Worm (Caenorhabditis elegans) whole organism, late embryonic: ENCODE measurements around the gene C31H1.1.

Source experiments
- C08G9.2 ChIP-seq: sonication (generic microtip); optimal IDR thresholded peaks from 2 replicates; lab custom pipeline; 2016; ENCODE audit warnings: mild to moderate bottlenecking, missing genetic modification characterization, moderate library complexity, missing compliant biosample characterization
- C38D4.7 ChIP-seq: fragments of 200-800 bp; sonication (Bioruptor generic); optimal IDR thresholded peaks from 2 replicates; lab custom pipeline; 2018; ENCODE audit warnings: mild to moderate bottlenecking, missing genetic modification characterization, moderate library complexity, missing compliant biosample characterization
- F13H6.1 ChIP-seq: sonication (generic microtip); optimal IDR thresholded peaks from 2 replicates; lab custom pipeline; 2016; ENCODE audit warnings: missing genetic modification characterization, missing compliant biosample characterization
- ahr-1 ChIP-seq: sonication (generic microtip); optimal IDR thresholded peaks from 2 replicates; lab custom pipeline; 2016; ENCODE audit warnings: missing genetic modification characterization, missing compliant biosample characterization
- ama-1 ChIP-seq: fragments of 150-350 bp; optimal IDR thresholded peaks from 2 replicates; lab custom pipeline; 2014
- ceh-18 ChIP-seq: sonication (generic microtip); optimal IDR thresholded peaks from 2 replicates; lab custom pipeline; 2016; ENCODE audit warnings: missing genetic modification characterization, missing compliant biosample characterization
- ceh-19 ChIP-seq: fragments of 200-800 bp; sonication (Bioruptor generic); optimal IDR thresholded peaks from 2 replicates; lab custom pipeline; 2018; ENCODE audit warnings: mild to moderate bottlenecking, missing genetic modification characterization, missing compliant biosample characterization
- ceh-24 ChIP-seq: sonication (generic microtip); optimal IDR thresholded peaks from 2 replicates; lab custom pipeline; 2016; ENCODE audit warnings: mild to moderate bottlenecking, missing genetic modification characterization, missing compliant biosample characterization
- ceh-31 ChIP-seq: sonication (generic microtip); optimal IDR thresholded peaks from 2 replicates; lab custom pipeline; 2016; ENCODE audit warnings: missing genetic modification characterization, missing compliant biosample characterization
- ceh-6 ChIP-seq: fragments of 200-800 bp; sonication (Bioruptor generic); optimal IDR thresholded peaks from 2 replicates; lab custom pipeline; 2018; ENCODE audit warnings: mild to moderate bottlenecking, missing genetic modification characterization, missing compliant biosample characterization
- ceh-9 ChIP-seq: sonication (generic microtip); optimal IDR thresholded peaks from 2 replicates; lab custom pipeline; 2016; ENCODE audit warnings: mild to moderate bottlenecking, missing genetic modification characterization, inconsistent platforms, missing compliant biosample characterization
- dmd-4 ChIP-seq: sonication (generic microtip); optimal IDR thresholded peaks from 2 replicates; lab custom pipeline; 2016; ENCODE audit warnings: borderline replicate concordance, missing genetic modification characterization, missing compliant biosample characterization
- elt-2 ChIP-seq: sonication (generic microtip); optimal IDR thresholded peaks from 2 replicates; lab custom pipeline; 2016; ENCODE audit warnings: missing genetic modification reagents, missing genetic modification characterization, missing compliant biosample characterization
- elt-4 ChIP-seq: sonication (generic microtip); optimal IDR thresholded peaks from 2 replicates; lab custom pipeline; 2016; ENCODE audit warnings: missing genetic modification characterization, missing compliant biosample characterization
- eyg-1 ChIP-seq: sonication (generic microtip); optimal IDR thresholded peaks from 2 replicates; lab custom pipeline; 2016; ENCODE audit warnings: missing genotype, missing genetic modification characterization, missing compliant biosample characterization
- hlh-13 ChIP-seq: fragments of 200-800 bp; sonication (Bioruptor generic); optimal IDR thresholded peaks from 2 replicates; lab custom pipeline; 2018; ENCODE audit warnings: mild to moderate bottlenecking, missing genetic modification characterization, missing compliant biosample characterization
- hlh-15 ChIP-seq: sonication (generic microtip); optimal IDR thresholded peaks from 2 replicates; lab custom pipeline; 2016; ENCODE audit warnings: missing genetic modification characterization, missing compliant biosample characterization
- hlh-30 ChIP-seq: sonication (generic microtip); optimal IDR thresholded peaks from 2 replicates; lab custom pipeline; 2017; ENCODE audit warnings: antibody characterized with exemption, missing genetic modification characterization, missing compliant biosample characterization; ENCODE audit not compliant: insufficient read depth
- hlh-8 ChIP-seq: sonication (generic microtip); optimal IDR thresholded peaks from 2 replicates; lab custom pipeline; 2016; ENCODE audit warnings: missing genotype, missing genetic modification characterization, missing compliant biosample characterization
- nfya-1 ChIP-seq: sonication (generic microtip); optimal IDR thresholded peaks from 2 replicates; lab custom pipeline; 2017; ENCODE audit warnings: missing genetic modification characterization, mild to moderate bottlenecking, missing compliant biosample characterization, antibody characterized with exemption, moderate library complexity
- nhr-11 ChIP-seq: fragments of 150-350 bp; optimal IDR thresholded peaks from 2 replicates; lab custom pipeline; 2014; ENCODE audit warnings: missing biosample characterization, missing genetic modification characterization
- pag-3 ChIP-seq: sonication (generic microtip); optimal IDR thresholded peaks from 2 replicates; lab custom pipeline; 2016; ENCODE audit warnings: missing compliant biosample characterization, missing genetic modification characterization, borderline replicate concordance
- pax-1 ChIP-seq: fragments of 150-350 bp; optimal IDR thresholded peaks from 2 replicates; lab custom pipeline; 2014; ENCODE audit warnings: missing biosample characterization, missing genetic modification characterization
- pros-1 ChIP-seq: fragments of 150-350 bp; optimal IDR thresholded peaks from 2 replicates; lab custom pipeline; 2014; ENCODE audit warnings: missing biosample characterization, missing genetic modification reagents, missing genetic modification characterization
- ref-2 ChIP-seq: sonication (generic microtip); optimal IDR thresholded peaks from 2 replicates; lab custom pipeline; 2016; ENCODE audit warnings: missing genetic modification characterization, missing compliant biosample characterization
- rnt-1 ChIP-seq: sonication (generic microtip); optimal IDR thresholded peaks from 2 replicates; lab custom pipeline; 2016; ENCODE audit warnings: missing genetic modification characterization, missing compliant biosample characterization
- sdc-2 ChIP-seq: sonication (generic microtip); optimal IDR thresholded peaks from 2 replicates; lab custom pipeline; 2016; ENCODE audit warnings: missing genotype, missing genetic modification characterization, missing compliant biosample characterization
- sox-2 ChIP-seq: fragments of 200-800 bp; sonication (Bioruptor generic); IDR thresholded peaks from 2 replicates; pipeline ENCODE4 v1.3.6; 2022; ENCODE audit warnings: missing genetic modification reagents, missing genetic modification characterization, missing compliant biosample characterization
- sox-4 ChIP-seq: sonication (generic microtip); optimal IDR thresholded peaks from 2 replicates; lab custom pipeline; 2017; ENCODE audit warnings: mild to moderate bottlenecking, missing genetic modification characterization, inconsistent platforms, missing compliant biosample characterization
- ttx-3 ChIP-seq: sonication (generic microtip); optimal IDR thresholded peaks from 2 replicates; lab custom pipeline; 2016; ENCODE audit warnings: missing genetic modification reagents, missing genetic modification characterization, missing compliant biosample characterization
- unc-3 ChIP-seq, 2 experiments: fragments of 200-800 bp in 1 of 2; sonication (Bioruptor generic) in 1 of 2; sonication (generic microtip) in 1 of 2; conservative IDR thresholded peaks in 1 of 2; optimal IDR thresholded peaks in 1 of 2; 2 replicates each; pipeline versions ENCODE4 v1.3.6 to Lab custom; 2016 to 2022; ENCODE audit warnings: missing compliant biosample characterization in 2 of 2, missing genetic modification characterization in 2 of 2, missing genetic modification reagents in 1 of 2
- unc-42 ChIP-seq: sonication (generic microtip); optimal IDR thresholded peaks from 2 replicates; lab custom pipeline; 2016; ENCODE audit warnings: missing genotype, missing genetic modification characterization, missing compliant biosample characterization
- unc-55 ChIP-seq: sonication (generic microtip); optimal IDR thresholded peaks from 2 replicates; lab custom pipeline; 2017; ENCODE audit warnings: missing biosample characterization, missing genetic modification reagents, missing genetic modification characterization

Gene C31H1.1

DNA sequence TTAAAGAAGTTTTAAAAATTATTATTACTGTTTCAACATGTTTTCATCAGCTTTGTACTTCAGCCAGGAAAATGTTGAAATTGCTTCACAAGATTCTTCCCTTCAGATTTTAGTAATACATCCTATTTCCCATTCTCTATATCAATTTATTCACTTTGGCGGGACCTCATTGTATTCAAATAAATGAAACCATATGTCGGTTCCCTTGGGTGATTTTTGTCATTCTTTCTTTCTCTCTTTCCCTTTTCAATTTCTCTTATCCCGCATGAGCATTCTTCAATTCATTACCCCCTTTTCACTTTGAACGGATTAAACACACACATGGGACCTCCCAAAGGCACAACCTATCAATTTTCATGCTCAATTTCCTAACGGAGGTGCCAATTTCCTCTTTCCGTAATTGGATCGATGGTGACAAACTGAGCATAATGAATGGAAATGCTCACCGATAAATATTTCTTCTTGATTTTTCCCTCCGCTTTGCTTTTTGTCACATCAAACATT lies 6.3 kb downstream of the C31H1.1 start:
- TF ChIP-seq unc-3 (GFP tag; conservative IDR thresholded peaks at IDR 0.05; lab: Robert Waterston, UW) (no peak), unc-3 (tag; optimal IDR thresholded peaks at IDR 0.05; lab: Kevin White, UChicago) (peak; percentile 19), ceh-6 (no peak), unc-42 (peak; percentile 75)
- TF ChIP-seq, all 69 proteins: peak for 2

DNA sequence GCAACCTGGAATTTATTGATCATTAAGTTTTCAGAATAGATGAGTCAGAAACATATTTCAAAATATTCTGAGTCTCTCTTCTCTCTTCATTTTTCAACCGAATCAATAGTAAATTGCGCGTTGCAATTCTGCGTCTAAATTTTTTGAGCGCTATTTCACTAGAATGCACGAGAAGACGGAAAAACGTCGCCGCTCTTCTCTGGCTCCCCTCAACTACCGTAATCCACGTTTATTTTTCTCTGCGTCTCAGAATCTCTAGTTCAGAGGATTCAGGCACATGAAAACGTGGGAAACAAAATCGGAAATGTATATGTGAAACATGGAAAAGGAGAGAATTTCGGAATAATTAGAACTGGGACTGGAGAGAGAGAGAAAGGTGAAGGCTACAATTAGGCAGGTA lies 8.2 kb downstream of the C31H1.1 start:
- TF ChIP-seq sox-2 (GFP tag; lab: Robert Waterston, UW) (no peak), ceh-19 (GFP tag; lab: Kevin White, UChicago) (no peak), unc-42 (peak; percentile 30), hlh-13 (GFP tag; lab: Kevin White, UChicago) (no peak), nfya-1 (tag; lab: Kevin White, UChicago) (peak; percentile 85), ceh-9 (tag; lab: Kevin White, UChicago) (no peak), unc-55 (peak; percentile 39)

DNA sequence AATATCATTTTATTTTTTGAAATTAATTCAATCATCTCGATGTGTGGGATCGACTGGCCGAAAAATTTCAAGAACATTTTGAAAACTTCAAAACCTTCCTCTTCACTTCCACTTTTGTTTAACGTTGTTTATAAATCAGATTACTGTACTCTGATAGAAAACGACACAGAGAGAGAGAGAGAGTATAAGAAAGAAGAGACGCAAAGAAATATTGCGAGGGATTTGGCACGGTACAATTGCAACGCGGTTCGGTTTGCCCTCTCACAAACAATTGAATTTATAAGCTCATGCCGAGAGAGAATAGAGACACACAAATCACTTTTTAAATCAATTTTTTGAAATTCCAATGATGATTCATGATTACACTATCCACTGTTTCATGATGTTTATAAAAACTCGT lies 9.1 kb downstream of the C31H1.1 start:
- TF ChIP-seq elt-4, result no peak
- TF ChIP-seq pax-1 (tag; lab: Kevin White, UChicago), result peak; percentile 96

DNA sequence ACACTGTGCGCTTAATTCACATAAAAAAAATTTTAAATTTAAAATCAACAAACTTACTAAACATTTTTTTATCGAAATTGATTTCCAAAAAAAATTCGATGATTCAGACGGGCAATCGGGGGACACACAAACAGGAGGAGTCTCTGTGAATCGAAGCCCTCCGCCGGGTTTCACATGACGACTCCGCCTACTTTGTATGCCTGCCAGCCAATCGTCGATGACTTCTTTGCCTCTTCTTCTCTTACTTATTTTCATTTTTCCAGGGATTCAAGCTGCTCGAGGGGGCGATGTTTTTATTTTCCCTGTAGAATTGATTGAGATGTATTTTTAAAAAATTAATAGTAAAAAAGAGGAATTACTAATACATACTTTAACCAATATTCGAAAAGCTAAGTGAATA lies 9.7 kb downstream of the C31H1.1 start, which contains the start of gene lntl-1:
TSS of gene lntl-1 (minus strand) at position 185 of the 400 bp plus-strand sequence.
- peak; percentile 85 for TF ChIP-seq nfya-1 (tag; lab: Kevin White, UChicago)
- TF ChIP-seq sox-4 (tag; lab: Kevin White, UChicago), result no peak

DNA sequence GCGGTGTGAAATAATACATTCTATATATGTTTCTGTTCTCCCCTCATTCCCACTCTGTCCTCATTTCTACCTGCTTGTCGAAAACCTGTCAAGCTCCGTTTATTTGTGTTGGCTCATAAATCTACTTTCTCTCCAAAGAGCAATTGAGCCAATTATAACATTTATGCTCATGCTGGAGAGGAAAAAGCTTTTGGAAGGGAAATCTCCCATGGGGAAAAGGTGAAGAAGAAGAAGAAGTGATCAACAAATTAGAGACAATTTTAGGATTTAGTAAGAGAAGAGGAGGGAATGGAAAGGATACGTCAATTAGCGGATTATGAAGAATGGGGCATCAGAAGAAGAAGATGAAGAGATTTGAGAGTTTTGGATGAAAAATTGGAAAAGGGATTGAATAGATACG lies 12.5 kb downstream of the C31H1.1 start:
- TF ChIP-seq ttx-3 (tag; lab: Kevin White, UChicago), result peak; percentile 17
- TF ChIP-seq unc-42, result peak; percentile 27
- TF ChIP-seq hlh-30 (tag; lab: Kevin White, UChicago), result no peak

DNA sequence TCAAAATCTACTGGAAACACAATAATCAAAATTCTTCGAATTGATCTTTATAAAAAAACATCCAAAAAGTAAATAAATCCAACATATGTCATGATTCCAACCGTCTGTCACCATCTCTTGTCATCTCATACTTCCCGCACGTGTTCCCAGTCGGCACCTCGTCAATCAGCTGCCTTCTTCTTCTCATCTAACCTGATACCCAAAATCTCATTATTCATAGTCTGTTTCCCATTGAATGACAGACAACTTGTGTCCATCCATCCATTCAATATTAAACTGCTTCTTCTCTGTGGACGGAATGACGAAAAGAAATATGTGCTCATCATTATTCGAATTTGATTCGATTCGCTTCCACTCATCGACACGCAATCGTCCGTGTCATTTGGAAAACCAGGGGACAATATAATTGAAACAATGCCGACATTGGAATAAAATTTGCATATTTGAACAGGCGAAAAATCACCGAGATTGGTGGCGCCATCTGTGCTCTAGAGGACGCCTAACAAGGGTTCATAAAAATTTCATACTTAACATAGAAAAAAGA lies 13.9 kb downstream of the C31H1.1 start:
- TF ChIP-seq unc-42 (peak; percentile 31), unc-55 (peak; percentile 98), C38D4.7 (GFP tag; lab: Kevin White, UChicago) (no peak)

DNA sequence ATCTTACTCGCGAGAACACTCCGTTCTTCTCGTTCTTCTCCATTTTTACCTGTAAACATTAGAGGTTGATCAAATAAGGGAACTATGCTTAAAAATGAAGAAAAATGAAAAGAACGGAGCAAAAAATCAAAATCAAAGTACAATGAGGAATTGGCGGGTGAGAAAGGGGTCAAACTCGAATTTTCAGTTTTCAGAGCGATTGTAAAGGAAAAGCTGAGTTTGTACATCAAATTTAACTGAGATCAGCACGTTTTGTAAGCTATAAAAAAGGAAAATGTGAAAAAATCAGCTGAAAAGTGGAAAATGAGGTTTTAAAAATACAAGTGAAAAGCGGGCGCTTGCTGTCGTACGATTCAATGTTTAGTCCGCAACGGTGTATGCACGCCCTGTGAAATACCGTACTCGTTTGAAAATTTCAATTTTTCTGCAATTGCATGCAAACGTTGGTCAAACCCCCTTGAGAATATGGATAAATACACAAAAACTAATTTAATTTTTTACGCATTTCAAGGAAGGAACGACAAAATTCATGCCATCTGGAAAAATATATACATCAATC lies 16.9 kb downstream of the C31H1.1 start, which contains the start of gene oops-1:
TSS of gene oops-1 (minus strand) at position 51 of the 559 bp plus-strand sequence.
- TF ChIP-seq hlh-8, result no peak
- no peak for TF ChIP-seq eyg-1 (tag; lab: Kevin White, UChicago)
- TF ChIP-seq ahr-1, result no peak
- TF ChIP-seq pros-1, result no peak
- TF ChIP-seq, all 69 proteins: peak for 0

DNA sequence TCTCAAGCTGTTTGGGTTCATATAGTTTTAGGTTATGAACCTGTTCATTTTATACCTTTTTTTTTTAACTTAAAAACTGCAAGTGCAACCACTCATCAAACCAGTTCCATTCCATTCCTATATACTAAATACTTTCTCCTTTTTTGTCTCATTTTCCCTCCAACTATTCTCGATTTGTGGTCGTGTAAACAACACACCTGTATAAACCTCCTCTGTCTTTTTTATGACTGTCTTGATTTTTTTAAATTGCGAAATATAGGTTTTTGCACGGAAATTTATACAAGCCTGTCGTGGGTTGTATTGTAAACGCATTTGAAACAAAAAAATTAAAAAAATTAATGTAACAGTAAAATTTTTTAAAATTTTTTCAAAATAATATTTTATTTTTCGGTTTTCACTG lies 19.2 kb downstream of the C31H1.1 start:
- TF ChIP-seq ceh-24 (tag; lab: Kevin White, UChicago) (no peak), sox-2 (GFP tag; lab: Robert Waterston, UW) (no peak), ceh-6 (no peak), hlh-15 (tag; lab: Kevin White, UChicago) (no peak), pag-3 (tag; lab: Kevin White, UChicago) (no peak), ceh-31 (no peak)

DNA sequence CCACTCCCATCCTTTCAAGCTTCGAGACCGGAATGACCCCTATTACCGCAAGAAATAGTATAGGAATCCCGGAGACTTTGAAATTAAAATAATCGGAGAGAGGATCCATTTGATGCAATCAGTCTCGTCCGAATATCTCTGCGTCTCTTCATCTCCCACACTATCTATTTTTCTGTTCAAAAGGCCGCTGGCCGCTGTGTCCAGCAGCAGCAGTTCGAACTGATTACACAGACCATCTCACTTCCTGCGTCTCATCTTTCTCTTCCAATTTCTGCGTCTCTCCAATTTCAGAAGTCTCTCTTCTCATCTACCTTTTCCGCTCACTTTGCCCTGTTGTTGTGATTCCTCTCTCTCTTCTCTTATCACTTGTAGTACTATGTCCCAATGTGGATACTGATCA lies 20.2 kb downstream of the C31H1.1 start:
- TF ChIP-seq nhr-11 (tag; lab: Kevin White, UChicago), result no peak
- TF ChIP-seq unc-55, result peak; percentile 82
- peak; percentile 10 for TF ChIP-seq F13H6.1 (tag; lab: Kevin White, UChicago)
- no peak for TF ChIP-seq pag-3 (tag; lab: Kevin White, UChicago)
- TF ChIP-seq nfya-1 (tag; lab: Kevin White, UChicago), result peak; percentile 47
- no peak for TF ChIP-seq dmd-4 (tag; lab: Kevin White, UChicago)
- peak; percentile 64 for TF ChIP-seq elt-2 (tag; lab: Kevin White, UChicago)
- TF ChIP-seq sdc-2 (tag; lab: Kevin White, UChicago), result no peak
- TF ChIP-seq ttx-3 (tag; lab: Kevin White, UChicago), result no peak
- TF ChIP-seq ref-2, result peak; percentile 9
- TF ChIP-seq C08G9.2 (tag; lab: Kevin White, UChicago), result no peak
- no peak for TF ChIP-seq ama-1
- TF ChIP-seq ceh-18 (tag; lab: Kevin White, UChicago), result peak; percentile 59
- peak; percentile 42 for TF ChIP-seq rnt-1 (tag; lab: Kevin White, UChicago)
